Fruit fly (Drosophila melanogaster) whole organism, prepupa: ENCODE measurements around the gene Rh4.

Experiments used
- Blimp-1 ChIP-seq: fragments of 200-800 bp; sonication (Bioruptor generic); optimal IDR thresholded peaks from 3 replicates; lab custom pipeline; 2017; ENCODE audit warnings: missing biosample characterization, missing genetic modification characterization, mild to moderate bottlenecking, moderate library complexity, missing genetic modification reagents
- CG10631 ChIP-seq: fragments of 200-800 bp; sonication (Bioruptor generic); optimal IDR thresholded peaks from 2 replicates; lab custom pipeline; 2016; ENCODE audit warnings: missing biosample characterization, missing genetic modification characterization
- CG10669 ChIP-seq: fragments of 200-800 bp; sonication (Bioruptor generic); optimal IDR thresholded peaks from 3 replicates; lab custom pipeline; 2018; ENCODE audit warnings: missing biosample characterization, mild to moderate bottlenecking, missing genetic modification characterization, moderate library complexity
- CG15336 ChIP-seq: fragments of 200-800 bp; sonication (Bioruptor generic); IDR thresholded peaks from 2 replicates; pipeline ENCODE4 v1.3.6; 2022; ENCODE audit warnings: missing biosample characterization, missing genetic modification characterization
- CG1621 ChIP-seq: fragments of 200-800 bp; sonication (Bioruptor generic); optimal IDR thresholded peaks from 3 replicates; lab custom pipeline; 2018; ENCODE audit warnings: missing biosample characterization, mild to moderate bottlenecking, missing genetic modification characterization
- CG16779 ChIP-seq: fragments of 200-800 bp; sonication (Bioruptor generic); optimal IDR thresholded peaks from 3 replicates; lab custom pipeline; 2017; ENCODE audit warnings: missing biosample characterization, mild to moderate bottlenecking, missing genetic modification characterization
- CG31627 ChIP-seq: fragments of 200-800 bp; sonication (Bioruptor generic); optimal IDR thresholded peaks from 3 replicates; lab custom pipeline; 2016; ENCODE audit warnings: missing biosample characterization, missing genetic modification characterization
- CG32006 ChIP-seq: fragments of 200-800 bp; sonication (Bioruptor generic); optimal IDR thresholded peaks from 3 replicates; lab custom pipeline; 2017; ENCODE audit warnings: missing biosample characterization, mild to moderate bottlenecking, missing genetic modification characterization
- CG34406 ChIP-seq: fragments of 200-800 bp; sonication (Bioruptor generic); optimal IDR thresholded peaks from 3 replicates; lab custom pipeline; 2016; ENCODE audit warnings: missing biosample characterization, missing genetic modification characterization
- CG4318 ChIP-seq: fragments of 200-800 bp; sonication (Bioruptor generic); optimal IDR thresholded peaks from 3 replicates; lab custom pipeline; 2017; ENCODE audit warnings: missing biosample characterization, mild to moderate bottlenecking, missing genetic modification characterization
- CG6163 ChIP-seq: fragments of 200-800 bp; sonication (Bioruptor generic); IDR thresholded peaks from 3 replicates; pipeline ENCODE4 v1.3.6; 2022; ENCODE audit warnings: missing biosample characterization, missing genetic modification characterization
- CG6276 ChIP-seq: fragments of 200-800 bp; sonication (Bioruptor generic); optimal IDR thresholded peaks from 2 replicates; lab custom pipeline; 2017; ENCODE audit warnings: missing biosample characterization, mild to moderate bottlenecking, missing genetic modification characterization
- CG6792 ChIP-seq: fragments of 200-800 bp; sonication (Bioruptor generic); optimal IDR thresholded peaks from 3 replicates; lab custom pipeline; 2016; ENCODE audit warnings: missing biosample characterization, missing genetic modification characterization
- CG6854 ChIP-seq: fragments of 200-800 bp; sonication (Bioruptor generic); optimal IDR thresholded peaks from 2 replicates; lab custom pipeline; 2017; ENCODE audit warnings: missing biosample characterization, mild to moderate bottlenecking, missing genetic modification characterization
- CG8119 ChIP-seq: fragments of 200-800 bp; sonication (Bioruptor generic); IDR thresholded peaks from 3 replicates; pipeline ENCODE4 v1.3.6; 2022; ENCODE audit warnings: missing biosample characterization, missing genetic modification characterization
- CG8632 ChIP-seq: fragments of 200-800 bp; sonication (Bioruptor generic); optimal IDR thresholded peaks from 3 replicates; lab custom pipeline; 2016; ENCODE audit warnings: missing biosample characterization, missing genetic modification characterization
- CG9139 ChIP-seq: fragments of 200-800 bp; sonication (Bioruptor generic); optimal IDR thresholded peaks from 3 replicates; lab custom pipeline; 2017; ENCODE audit warnings: missing biosample characterization, mild to moderate bottlenecking, missing genetic modification characterization
- Eip78C ChIP-seq: fragments of 200-800 bp; sonication (Bioruptor generic); peaks from one replicate; lab custom pipeline; 2016; ENCODE audit warnings: missing biosample characterization, missing genetic modification characterization
- Ets21C ChIP-seq: fragments of 200-800 bp; sonication (Bioruptor generic); optimal IDR thresholded peaks from 3 replicates; lab custom pipeline; 2016; ENCODE audit warnings: missing biosample characterization, missing genetic modification characterization
- Hr39 ChIP-seq: fragments of 200-800 bp; sonication (Bioruptor generic); optimal IDR thresholded peaks from 2 replicates; lab custom pipeline; 2016; ENCODE audit warnings: missing biosample characterization, missing genetic modification characterization
- Hr4 ChIP-seq: fragments of 200-800 bp; sonication (Bioruptor generic); optimal IDR thresholded peaks from 3 replicates; lab custom pipeline; 2016; ENCODE audit warnings: missing biosample characterization, missing genetic modification characterization
- Met ChIP-seq: fragments of 200-800 bp; sonication (Bioruptor generic); optimal IDR thresholded peaks from 3 replicates; lab custom pipeline; 2016; ENCODE audit warnings: missing biosample characterization, missing genetic modification characterization
- OdsH ChIP-seq: fragments of 200-800 bp; sonication (Bioruptor generic); optimal IDR thresholded peaks from 3 replicates; lab custom pipeline; 2016; ENCODE audit warnings: missing biosample characterization, missing genetic modification characterization
- Smox ChIP-seq: fragments of 200-800 bp; sonication (Bioruptor generic); optimal IDR thresholded peaks from 3 replicates; lab custom pipeline; 2016; ENCODE audit warnings: missing biosample characterization, missing genetic modification characterization
- Sox102F ChIP-seq: fragments of 200-800 bp; sonication (Bioruptor generic); optimal IDR thresholded peaks from 2 replicates; lab custom pipeline; 2016; ENCODE audit warnings: missing biosample characterization, mild to moderate bottlenecking, missing genetic modification characterization
- Sox14 ChIP-seq: fragments of 200-800 bp; sonication (Bioruptor generic); optimal IDR thresholded peaks from 3 replicates; lab custom pipeline; 2016; ENCODE audit warnings: missing biosample characterization, missing genetic modification characterization
- acj6 ChIP-seq: fragments of 200-800 bp; sonication (Bioruptor generic); optimal IDR thresholded peaks from 3 replicates; lab custom pipeline; 2016; ENCODE audit warnings: missing biosample characterization, missing genetic modification characterization
- eg ChIP-seq: fragments of 200-800 bp; sonication (Bioruptor generic); IDR thresholded peaks from 3 replicates; pipeline ENCODE4 v1.3.6; 2022; ENCODE audit warnings: missing biosample characterization, missing genetic modification characterization
- fd59A ChIP-seq: fragments of 200-800 bp; sonication (Bioruptor generic); optimal IDR thresholded peaks from 2 replicates; lab custom pipeline; 2017; ENCODE audit warnings: missing biosample characterization, mild to moderate bottlenecking, missing genetic modification characterization, missing genetic modification reagents
- fkh ChIP-seq: fragments of 200-800 bp; sonication (Bioruptor generic); optimal IDR thresholded peaks from 3 replicates; lab custom pipeline; 2017; ENCODE audit warnings: missing biosample characterization, mild to moderate bottlenecking, missing genetic modification characterization, moderate library complexity
- lz ChIP-seq: fragments of 200-800 bp; sonication (Bioruptor generic); optimal IDR thresholded peaks from 3 replicates; lab custom pipeline; 2016; ENCODE audit warnings: missing biosample characterization, missing genetic modification characterization
- net ChIP-seq: fragments of 200-800 bp; sonication (Bioruptor generic); optimal IDR thresholded peaks from 3 replicates; lab custom pipeline; 2016; ENCODE audit warnings: missing biosample characterization, missing genetic modification characterization
- salr ChIP-seq, 2 experiments: fragments of 200-800 bp; sonication (Bioruptor generic); optimal IDR thresholded peaks; 3 replicates each; lab custom pipeline; 2016 to 2018; ENCODE audit warnings: missing biosample characterization in 2 of 2, missing genetic modification characterization in 2 of 2, mild to moderate bottlenecking in 1 of 2
- vri ChIP-seq: fragments of 200-800 bp; sonication (Bioruptor generic); optimal IDR thresholded peaks from 3 replicates; lab custom pipeline; 2016; ENCODE audit warnings: missing biosample characterization, mild to moderate bottlenecking, missing genetic modification characterization

Rh4 gene

dm6 chr3L:16872487-16872955, 10.2 kb upstream of the Rh4 start (continued):
- TF ChIP-seq Met (GFP tag; lab: Kevin White, UChicago) (peak; percentile 57), vri (GFP tag; lab: Kevin White, UChicago) (no peak), CG1621 (tag; lab: Kevin White, UChicago) (peak; percentile 45), CG6854 (GFP tag; lab: Kevin White, UChicago) (no peak), Ets21C (GFP tag; lab: Kevin White, UChicago) (peak; percentile 9), Smox (GFP tag; lab: Kevin White, UChicago) (no peak), net (GFP tag; lab: Kevin White, UChicago) (peak; percentile 76), CG9139 (GFP tag; lab: Kevin White, UChicago) (peak; percentile 26), Sox14 (GFP tag; lab: Kevin White, UChicago) (peak; percentile 70), CG4318 (peak; percentile 85), Sox102F (GFP tag; lab: Kevin White, UChicago) (peak; percentile 49), CG8119 (GFP tag; lab: Robert Waterston, UW) (peak; percentile 93), CG31627 (GFP tag; lab: Kevin White, UChicago) (peak; percentile 18), acj6 (GFP tag; lab: Kevin White, UChicago) (peak; percentile 66), OdsH (GFP tag; lab: Kevin White, UChicago) (peak; percentile 79), fd59A (GFP tag; lab: Kevin White, UChicago) (peak; percentile 51), CG6163 (peak; percentile 65; the same call in 2 of the 3 replicates)

- peak; percentile 54 for TF ChIP-seq fkh (GFP tag; lab: Kevin White, UChicago)
- TF ChIP-seq Eip78C (GFP tag; lab: Kevin White, UChicago): peak; percentile 13
- TF ChIP-seq eg: 0 out of 3 replicates have a peak, but pooled peaks have one; percentile 7
- TF ChIP-seq Sox102F (GFP tag; lab: Kevin White, UChicago): no peak
- TF ChIP-seq, all 60 proteins: peak for 3
Observed at dm6 chr3L:16871630-16872029, 9.3 kb upstream of the Rh4 start.

- TF ChIP-seq acj6 (GFP tag; lab: Kevin White, UChicago) (no peak), CG6276 (GFP tag; lab: Kevin White, UChicago) (peak; percentile 5), salr (GFP tag; optimal IDR thresholded peaks at IDR 0.05; lab: Kevin White, UChicago) (peak in 1 of 2 experiments; percentile 12), CG10669 (GFP tag; lab: Kevin White, UChicago) (no peak), CG32006 (GFP tag; lab: Kevin White, UChicago) (peak; percentile 20)
- TF ChIP-seq, all 60 proteins: peak for 3
Observed at dm6 chr3L:16870723-16871137, 8.4 kb upstream of the Rh4 start.

dm6 chr3L:16867190-16867589, 4.9 kb upstream of the Rh4 start:
- TF ChIP-seq CG34406 (GFP tag; lab: Kevin White, UChicago) (no peak), vri (GFP tag; lab: Kevin White, UChicago) (peak; percentile 77), CG16779 (tag; lab: Kevin White, UChicago) (no peak)

dm6 chr3L:16865832-16866163, 3.5 kb upstream of the Rh4 start:
- no peak for TF ChIP-seq CG6792 (GFP tag; lab: Kevin White, UChicago)
- no peak for TF ChIP-seq CG8632 (GFP tag; lab: Kevin White, UChicago)
- no peak for TF ChIP-seq CG10631 (GFP tag; lab: Kevin White, UChicago)
- no peak for TF ChIP-seq CG6163
- TF ChIP-seq Sox102F (GFP tag; lab: Kevin White, UChicago): no peak
- TF ChIP-seq Hr39: no peak
- TF ChIP-seq Hr4: no peak
- TF ChIP-seq CG15336 (GFP tag; lab: Robert Waterston, UW): no peak
- TF ChIP-seq lz: no peak
- TF ChIP-seq Blimp-1 (GFP tag; lab: Kevin White, UChicago): no peak
- no peak for TF ChIP-seq CG32006 (GFP tag; lab: Kevin White, UChicago)
- no peak for TF ChIP-seq salr (GFP tag; optimal IDR thresholded peaks at IDR 0.05; lab: Kevin White, UChicago)
